Fruit fly (Drosophila melanogaster) Kc167 (cell line): ENCODE results near the gene CG34425.

Source experiments
- insv ChIP-seq: fragments of >200 bp; optimal IDR thresholded peaks from 3 replicates; lab custom pipeline; 2018; ENCODE audit warnings: missing external identifiers
- psq ChIP-seq: fragments of >200 bp; optimal IDR thresholded peaks from 2 replicates; lab custom pipeline; 2017; ENCODE audit warnings: missing external identifiers
- ttk ChIP-seq: sonication (Bioruptor generic); optimal IDR thresholded peaks from 2 replicates; lab custom pipeline; 2017; ENCODE audit warnings: missing external identifiers

DNA sequence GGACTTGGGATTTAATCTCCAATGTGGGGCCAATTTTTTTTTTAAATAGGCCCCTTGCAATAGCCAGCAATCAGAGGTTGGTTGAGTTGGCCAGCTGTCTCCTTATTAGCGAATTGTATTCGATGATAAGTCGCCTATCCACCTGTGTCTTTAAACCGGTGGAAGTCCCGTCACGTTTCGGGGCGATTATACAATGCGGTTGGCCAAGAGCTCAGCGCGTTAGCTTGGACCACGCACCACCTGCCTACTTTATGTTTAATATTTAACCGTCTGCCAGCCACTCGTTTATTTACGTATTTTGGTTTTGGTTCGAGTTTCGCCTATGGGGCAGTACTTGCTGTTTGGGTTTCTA is 35.5 kb downstream of the CG34425 start:
- TF ChIP-seq psq (lab: Kevin White, UChicago) (no peak), ttk (lab: Kevin White, UChicago) (no peak), insv (lab: Kevin White, UChicago) (no peak)
